Worm (Caenorhabditis elegans) whole organism, mixed stage, embryonic: ENCODE measurements around the gene Y73C8C.10.

Experiments used
- M03D4.4 ChIP-seq: sonication (generic microtip); optimal IDR thresholded peaks from 2 replicates; lab custom pipeline; 2017; ENCODE audit warnings: mild to moderate bottlenecking, missing genetic modification characterization, missing compliant biosample characterization
- bed-3 ChIP-seq: fragments of 200-800 bp; sonication (Bioruptor generic); optimal IDR thresholded peaks from 3 replicates; lab custom pipeline; 2018; ENCODE audit warnings: mild to moderate bottlenecking, missing genetic modification characterization, moderate library complexity, missing compliant biosample characterization
- blmp-1 ChIP-seq: fragments of 150-350 bp; optimal IDR thresholded peaks from 2 replicates; lab custom pipeline; 2014; ENCODE audit warnings: missing biosample characterization, missing genetic modification characterization
- ceh-39 ChIP-seq: fragments of 150-350 bp; optimal IDR thresholded peaks from 2 replicates; lab custom pipeline; 2014; ENCODE audit warnings: missing biosample characterization, missing genetic modification characterization
- ceh-43 ChIP-seq: fragments of 200-800 bp; sonication (Bioruptor generic); optimal IDR thresholded peaks from 2 replicates; lab custom pipeline; 2018; ENCODE audit warnings: mild to moderate bottlenecking, missing genetic modification characterization, moderate library complexity, missing compliant biosample characterization
- ceh-83 ChIP-seq: fragments of 200-800 bp; sonication (Bioruptor generic); optimal IDR thresholded peaks from 2 replicates; lab custom pipeline; 2018; ENCODE audit warnings: mild to moderate bottlenecking, missing genetic modification characterization, missing compliant biosample characterization
- ces-1 ChIP-seq: fragments of 150-350 bp; optimal IDR thresholded peaks from 2 replicates; lab custom pipeline; 2014; ENCODE audit warnings: missing biosample characterization, missing genetic modification reagents, missing genetic modification characterization
- drap-1 ChIP-seq: fragments of 200-800 bp; sonication (Bioruptor generic); optimal IDR thresholded peaks from 3 replicates; lab custom pipeline; 2018; ENCODE audit warnings: mild to moderate bottlenecking, missing genetic modification characterization, missing compliant biosample characterization
- elt-1 ChIP-seq: sonication (generic microtip); optimal IDR thresholded peaks from 2 replicates; lab custom pipeline; 2017; ENCODE audit warnings: missing genetic modification characterization, mild to moderate bottlenecking, missing compliant biosample characterization, antibody characterized with exemption, moderate library complexity, borderline replicate concordance; ENCODE audit not compliant: insufficient read depth
- flh-1 ChIP-seq: fragments of 200-800 bp; sonication (Bioruptor generic); optimal IDR thresholded peaks from 2 replicates; lab custom pipeline; 2018; ENCODE audit warnings: mild to moderate bottlenecking, missing genetic modification characterization, moderate library complexity, missing compliant biosample characterization
- ham-2 ChIP-seq: fragments of 200-800 bp; sonication (Bioruptor generic); optimal IDR thresholded peaks from 2 replicates; lab custom pipeline; 2018; ENCODE audit warnings: mild to moderate bottlenecking, missing genetic modification characterization, missing compliant biosample characterization
- hlh-1 ChIP-seq: fragments of 150-350 bp; optimal IDR thresholded peaks from 2 replicates; lab custom pipeline; 2014; ENCODE audit warnings: missing biosample characterization, missing genetic modification reagents, missing genetic modification characterization
- lin-13 ChIP-seq: fragments of 150-350 bp; optimal IDR thresholded peaks from 2 replicates; lab custom pipeline; 2014; ENCODE audit warnings: missing biosample characterization, missing genetic modification characterization
- lin-32 ChIP-seq: fragments of 200-800 bp; sonication (Bioruptor generic); optimal IDR thresholded peaks from 2 replicates; lab custom pipeline; 2018; ENCODE audit warnings: mild to moderate bottlenecking, missing genetic modification characterization, missing compliant biosample characterization
- lsy-2 ChIP-seq: fragments of 150-350 bp; optimal IDR thresholded peaks from 2 replicates; lab custom pipeline; 2014; ENCODE audit warnings: missing biosample characterization, missing genetic modification characterization
- mab-5 ChIP-seq: fragments of 150-350 bp; optimal IDR thresholded peaks from 2 replicates; lab custom pipeline; 2014; ENCODE audit warnings: missing biosample characterization, missing genetic modification characterization
- mep-1 ChIP-seq: fragments of 150-350 bp; optimal IDR thresholded peaks from 2 replicates; lab custom pipeline; 2017; ENCODE audit warnings: missing biosample characterization, missing genetic modification reagents, missing genetic modification characterization, inconsistent platforms
- mls-2 ChIP-seq: sonication (generic microtip); optimal IDR thresholded peaks from 2 replicates; lab custom pipeline; 2016; ENCODE audit warnings: mild to moderate bottlenecking, missing genetic modification characterization, moderate library complexity, missing compliant biosample characterization
- nhr-12 ChIP-seq: fragments of 150-350 bp; optimal IDR thresholded peaks from 2 replicates; lab custom pipeline; 2014; ENCODE audit warnings: missing biosample characterization, missing genetic modification characterization
- nhr-2 ChIP-seq: fragments of 150-350 bp; optimal IDR thresholded peaks from 2 replicates; lab custom pipeline; 2014; ENCODE audit warnings: missing biosample characterization, missing genetic modification characterization
- nhr-237 ChIP-seq: fragments of 150-350 bp; optimal IDR thresholded peaks from 2 replicates; lab custom pipeline; 2014; ENCODE audit warnings: missing biosample characterization, missing genetic modification characterization
- nhr-76 ChIP-seq: sonication (generic microtip); optimal IDR thresholded peaks from 2 replicates; lab custom pipeline; 2017; ENCODE audit warnings: missing biosample characterization, missing genetic modification characterization
- sem-2 ChIP-seq: fragments of 200-800 bp; sonication (Bioruptor generic); optimal IDR thresholded peaks from 2 replicates; lab custom pipeline; 2018; ENCODE audit warnings: mild to moderate bottlenecking, missing genetic modification characterization, missing compliant biosample characterization
- snpc-4 ChIP-seq: fragments of 150-350 bp; optimal IDR thresholded peaks from 2 replicates; lab custom pipeline; 2014; ENCODE audit warnings: missing biosample characterization, missing genetic modification characterization
- sptf-1 ChIP-seq: sonication (generic microtip); optimal IDR thresholded peaks from 2 replicates; lab custom pipeline; 2017; ENCODE audit warnings: mild to moderate bottlenecking, missing genetic modification characterization, moderate library complexity, missing compliant biosample characterization
- tbx-8 ChIP-seq: fragments of 200-800 bp; sonication (Bioruptor generic); optimal IDR thresholded peaks from 2 replicates; lab custom pipeline; 2018; ENCODE audit warnings: mild to moderate bottlenecking, missing genetic modification characterization, moderate library complexity, missing compliant biosample characterization
- unc-120 ChIP-seq: sonication (generic microtip); optimal IDR thresholded peaks from 2 replicates; lab custom pipeline; 2017; ENCODE audit warnings: missing genetic modification characterization, missing compliant biosample characterization; ENCODE audit not compliant: poor library complexity, severe bottlenecking
- unc-39 ChIP-seq: fragments of 150-350 bp; optimal IDR thresholded peaks from 2 replicates; lab custom pipeline; 2014; ENCODE audit warnings: missing biosample characterization, missing genetic modification characterization
- unc-62 ChIP-seq: fragments of 150-350 bp; optimal IDR thresholded peaks from 2 replicates; lab custom pipeline; 2014; ENCODE audit warnings: missing biosample characterization, missing genetic modification reagents, missing genetic modification characterization

Gene Y73C8C.10

DNA sequence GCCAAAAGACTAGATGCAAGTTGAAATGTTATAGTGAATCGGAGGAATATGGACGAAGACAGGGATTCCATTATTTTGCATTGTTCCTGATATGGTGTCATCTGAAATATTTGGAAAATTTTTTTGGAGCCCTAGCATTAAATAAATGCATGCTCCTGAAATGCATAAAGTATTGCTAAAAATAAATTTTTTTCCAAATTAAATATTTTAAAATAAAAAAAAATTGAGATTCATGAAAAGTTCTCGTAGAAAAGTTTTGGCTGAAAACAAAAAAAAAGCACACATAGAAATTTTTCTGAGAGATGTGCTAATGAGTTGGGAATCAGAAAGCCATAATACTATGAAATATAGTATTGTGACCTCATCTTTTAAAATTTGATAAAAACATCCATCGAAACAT, 27.5 kb upstream of the Y73C8C.10 start, which contains the start of gene srab-7:
Gene srab-7 (minus strand): TSS at position 101 of the 400 bp plus-strand sequence.
- TF ChIP-seq flh-1 (GFP tag; lab: Kevin White, UChicago): no peak
- TF ChIP-seq elt-1 (tag; lab: Kevin White, UChicago): no peak
- TF ChIP-seq ceh-43 (GFP tag; lab: Kevin White, UChicago): no peak
- no peak for TF ChIP-seq blmp-1
- TF ChIP-seq nhr-76 (tag; lab: Kevin White, UChicago): no peak
- no peak for TF ChIP-seq mls-2 (tag; lab: Kevin White, UChicago)
- TF ChIP-seq lsy-2: no peak
- no peak for TF ChIP-seq drap-1
- TF ChIP-seq lin-32 (GFP tag; lab: Kevin White, UChicago): no peak
- no peak for TF ChIP-seq unc-120 (tag; lab: Kevin White, UChicago)
- TF ChIP-seq ham-2 (GFP tag; lab: Kevin White, UChicago): no peak
- no peak for TF ChIP-seq lin-13
- no peak for TF ChIP-seq ceh-39 (tag; lab: Kevin White, UChicago)
- TF ChIP-seq ces-1 (GFP tag; lab: Kevin White, UChicago): no peak
- no peak for TF ChIP-seq mep-1
- no peak for TF ChIP-seq sem-2 (GFP tag; lab: Kevin White, UChicago)
- TF ChIP-seq tbx-8 (GFP tag; lab: Kevin White, UChicago): no peak

DNA sequence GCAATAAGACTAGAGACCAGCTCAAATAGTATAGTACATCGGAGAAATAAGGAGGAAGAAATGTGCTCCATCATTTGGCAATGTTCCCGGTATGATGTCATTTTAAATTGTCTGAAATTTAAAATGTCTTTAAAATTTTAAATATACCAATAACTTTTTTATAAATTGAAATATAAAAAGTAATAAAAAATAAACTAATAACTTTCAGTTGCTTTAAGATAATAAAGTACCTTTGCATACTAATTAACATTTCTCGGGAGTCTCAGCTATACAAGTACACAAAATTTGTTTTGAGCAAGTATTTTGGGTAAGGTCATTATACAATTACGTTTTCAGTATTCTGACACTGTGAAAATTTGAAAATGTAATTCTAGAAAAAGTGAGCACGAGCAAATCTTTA, 24.3 kb upstream of the Y73C8C.10 start, which contains the start of gene srab-6:
Gene srab-6 (minus strand): TSS at position 101 of the 400 bp plus-strand sequence.
- TF ChIP-seq nhr-76 (tag; lab: Kevin White, UChicago): no peak
- TF ChIP-seq mls-2 (tag; lab: Kevin White, UChicago): no peak
- TF ChIP-seq flh-1 (GFP tag; lab: Kevin White, UChicago): no peak
- no peak for TF ChIP-seq snpc-4 (tag; lab: Kevin White, UChicago)
- TF ChIP-seq lin-32 (GFP tag; lab: Kevin White, UChicago): no peak
- TF ChIP-seq sptf-1: no peak
- no peak for TF ChIP-seq sem-2 (GFP tag; lab: Kevin White, UChicago)
- TF ChIP-seq nhr-237 (tag; lab: Kevin White, UChicago): no peak
- TF ChIP-seq M03D4.4: no peak
- no peak for TF ChIP-seq ceh-39 (tag; lab: Kevin White, UChicago)
- TF ChIP-seq unc-62 (GFP tag; lab: Kevin White, UChicago): no peak
- TF ChIP-seq mab-5 (tag; lab: Kevin White, UChicago): no peak
- TF ChIP-seq nhr-2: no peak
- TF ChIP-seq lsy-2: no peak
- TF ChIP-seq bed-3 (GFP tag; lab: Kevin White, UChicago): no peak
- TF ChIP-seq, all 35 proteins: peak for 0

DNA sequence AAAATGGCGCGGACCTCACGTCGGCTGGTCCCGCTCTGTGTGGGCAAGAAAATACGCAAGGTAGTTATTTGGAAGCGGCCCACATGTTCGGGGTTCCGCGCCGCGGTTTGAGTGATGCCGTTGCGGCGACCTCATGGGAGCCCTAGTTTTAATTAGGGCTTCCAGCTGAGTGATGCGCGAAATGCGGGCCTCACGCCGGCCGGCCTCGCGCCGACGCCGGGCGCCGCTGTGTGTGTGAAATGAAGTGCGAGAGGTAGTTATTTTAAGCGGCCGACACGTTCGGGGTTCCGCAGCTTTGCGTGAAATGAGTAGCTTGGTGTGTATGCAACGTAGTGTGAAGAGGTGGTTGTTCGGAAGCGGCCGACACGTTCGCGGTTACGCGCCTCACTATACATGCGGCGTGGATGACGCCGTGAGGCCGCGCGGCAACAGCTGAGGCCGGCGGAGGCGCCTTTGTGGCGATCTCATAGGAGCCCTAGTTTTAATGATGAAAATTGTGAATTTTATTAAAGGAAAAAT, 22.4 kb upstream of the Y73C8C.10 start:
- TF ChIP-seq mab-5 (tag; lab: Kevin White, UChicago): no peak
- TF ChIP-seq nhr-76 (tag; lab: Kevin White, UChicago): no peak
- no peak for TF ChIP-seq flh-1 (GFP tag; lab: Kevin White, UChicago)
- TF ChIP-seq nhr-2: no peak

DNA sequence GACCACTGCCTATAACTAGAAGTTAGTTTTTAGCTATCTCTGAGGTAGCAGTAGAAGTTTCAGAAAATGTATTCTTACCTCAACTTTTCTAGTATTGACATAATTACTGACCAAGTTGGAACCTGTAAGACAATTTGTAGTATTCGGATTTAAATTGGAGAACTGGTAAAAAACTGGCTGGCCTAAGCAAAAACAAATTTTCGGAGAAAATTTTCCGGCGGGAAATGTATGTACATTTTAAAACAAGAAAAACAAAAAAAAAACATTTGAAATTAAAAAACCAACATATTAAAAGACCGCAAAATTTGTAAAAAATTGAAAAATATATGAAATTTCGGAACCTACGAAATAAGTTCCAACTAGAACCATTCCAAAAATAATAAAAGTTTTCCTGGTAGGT, 19.4 kb upstream of the Y73C8C.10 start, which contains the start of gene srab-11:
Gene srab-11 (minus strand): TSS at position 101 of the 400 bp plus-strand sequence.
- no peak for TF ChIP-seq snpc-4 (tag; lab: Kevin White, UChicago)
- no peak for TF ChIP-seq mls-2 (tag; lab: Kevin White, UChicago)
- TF ChIP-seq unc-39: no peak
- no peak for TF ChIP-seq ham-2 (GFP tag; lab: Kevin White, UChicago)
- TF ChIP-seq unc-62 (GFP tag; lab: Kevin White, UChicago): no peak
- TF ChIP-seq lin-13: no peak
- no peak for TF ChIP-seq hlh-1
- TF ChIP-seq nhr-12: no peak
- no peak for TF ChIP-seq nhr-237 (tag; lab: Kevin White, UChicago)

DNA sequence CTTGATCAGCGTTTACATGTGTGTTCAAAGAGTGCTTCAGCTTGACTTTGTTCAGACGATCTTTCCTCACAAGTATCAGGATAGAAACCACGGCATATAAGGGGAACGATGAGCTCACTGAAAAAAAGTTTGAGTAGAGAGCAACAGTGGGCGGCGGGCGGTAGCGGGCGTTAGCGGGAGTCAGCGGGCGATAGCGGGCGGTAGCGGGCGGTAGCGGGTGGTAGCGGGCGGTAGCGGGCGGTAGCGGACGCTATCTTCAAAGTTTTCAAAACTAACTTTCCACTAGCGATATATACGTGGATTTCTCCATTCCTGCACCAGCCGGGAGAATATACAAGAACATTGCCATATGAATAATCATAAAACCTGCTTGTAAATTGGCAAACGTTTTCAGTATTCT, 17.7 kb upstream of the Y73C8C.10 start:
- TF ChIP-seq bed-3 (GFP tag; lab: Kevin White, UChicago) (no peak), ceh-83 (GFP tag; lab: Kevin White, UChicago) (no peak), mep-1 (no peak), ham-2 (GFP tag; lab: Kevin White, UChicago) (no peak), lin-13 (no peak)
